Worm (Caenorhabditis elegans) whole organism, L2 larva: Measurements from ENCODE around the gene C02F12.8.

Source experiments
- C34F6.9 ChIP-seq: fragments of 150-350 bp; optimal IDR thresholded peaks from 2 replicates; lab custom pipeline; 2014; ENCODE audit warnings: missing biosample characterization, missing genetic modification characterization
- Y55F3AM.14 ChIP-seq: fragments of 200-800 bp; sonication (Bioruptor generic); optimal IDR thresholded peaks from 2 replicates; lab custom pipeline; 2018; ENCODE audit warnings: mild to moderate bottlenecking, missing genetic modification characterization, missing compliant biosample characterization
- aly-2 ChIP-seq: fragments of 150-350 bp; optimal IDR thresholded peaks from 2 replicates; lab custom pipeline; 2014; ENCODE audit warnings: missing biosample characterization, missing genetic modification characterization
- ceh-16 ChIP-seq: fragments of 150-350 bp; optimal IDR thresholded peaks from 2 replicates; lab custom pipeline; 2014; ENCODE audit warnings: missing biosample characterization, missing genetic modification characterization
- ceh-82 ChIP-seq: fragments of 150-350 bp; optimal IDR thresholded peaks from 2 replicates; lab custom pipeline; 2014; ENCODE audit warnings: missing biosample characterization, missing genetic modification characterization
- fos-1 ChIP-seq: fragments of 150-350 bp; optimal IDR thresholded peaks from 2 replicates; lab custom pipeline; 2014; ENCODE audit warnings: missing biosample characterization, missing genetic modification characterization
- lsy-2 ChIP-seq, 2 experiments: fragments of 150-350 bp in 1 of 2; sonication (generic microtip) in 1 of 2; optimal IDR thresholded peaks; 2 replicates each; lab custom pipeline; 2014 to 2017; ENCODE audit warnings: missing biosample characterization in 2 of 2, missing genetic modification characterization in 2 of 2
- nhr-10 ChIP-seq: sonication (generic microtip); optimal IDR thresholded peaks from 2 replicates; lab custom pipeline; 2017; ENCODE audit warnings: missing biosample characterization, missing genetic modification characterization
- nhr-237 ChIP-seq: fragments of 150-350 bp; optimal IDR thresholded peaks from 2 replicates; lab custom pipeline; 2014; ENCODE audit warnings: missing biosample characterization, missing genetic modification characterization
- nhr-77 ChIP-seq: fragments of 150-350 bp; optimal IDR thresholded peaks from 2 replicates; lab custom pipeline; 2014; ENCODE audit warnings: missing biosample characterization, missing genetic modification characterization
- unc-62 ChIP-seq: fragments of 150-350 bp; optimal IDR thresholded peaks from 2 replicates; lab custom pipeline; 2014; ENCODE audit warnings: missing biosample characterization, missing genetic modification reagents, missing genetic modification characterization

- TF ChIP-seq nhr-77 (tag; lab: Kevin White, UChicago), result no peak
- TF ChIP-seq nhr-10 (tag; lab: Kevin White, UChicago), result no peak
- TF ChIP-seq ceh-82 (tag; lab: Kevin White, UChicago), result no peak
- no peak for TF ChIP-seq Y55F3AM.14 (GFP tag; lab: Kevin White, UChicago)
- TF ChIP-seq unc-62 (GFP tag; lab: Kevin White, UChicago), result no peak
- no peak for TF ChIP-seq C34F6.9 (tag; lab: Kevin White, UChicago)
- TF ChIP-seq lsy-2 (tag; optimal IDR thresholded peaks at IDR 0.05; lab: Kevin White, UChicago), result no peak
- TF ChIP-seq ceh-16, result no peak
- TF ChIP-seq fos-1 (tag; lab: Kevin White, UChicago), result no peak
- TF ChIP-seq aly-2 (tag; lab: Kevin White, UChicago), result no peak
- no peak for TF ChIP-seq nhr-237 (tag; lab: Kevin White, UChicago)
Observed at ce11 chrX:3683060-3683459, 10.0 kb downstream of the C02F12.8 start.
